Worm (Caenorhabditis elegans) whole organism, young adult: ENCODE data around the gene srh-220.
A peak's percentile ranks its signal among the peaks of the same experiment; 100 is the strongest.

ENCODE experiments used
- B0019.2 ChIP-seq: fragments of 200-800 bp; sonication (Bioruptor generic); conservative IDR thresholded peaks from 2 replicates; pipeline ENCODE4 v1.3.6; 2022; ENCODE audit warnings: missing genetic modification reagents, missing genetic modification characterization, missing compliant biosample characterization
- B0035.1 ChIP-seq: sonication (generic microtip); optimal IDR thresholded peaks from 2 replicates; lab custom pipeline; 2016; ENCODE audit warnings: missing genetic modification characterization, mild to moderate bottlenecking, missing compliant biosample characterization, missing genotype, missing genetic modification reagents
- B0261.1 ChIP-seq: sonication (generic microtip); optimal IDR thresholded peaks from 2 replicates; lab custom pipeline; 2016; ENCODE audit warnings: mild to moderate bottlenecking, missing genetic modification characterization, moderate library complexity, missing compliant biosample characterization
- B0336.3 ChIP-seq: fragments of 200-800 bp; sonication (Bioruptor generic); IDR thresholded peaks from 2 replicates; pipeline ENCODE4 v1.3.6; 2022; ENCODE audit warnings: missing genetic modification characterization, missing compliant biosample characterization
- F33H1.4 ChIP-seq: fragments of 200-800 bp; sonication (Bioruptor generic); IDR thresholded peaks from 2 replicates; pipeline ENCODE4 v1.3.6; 2022; ENCODE audit warnings: missing genetic modification reagents, missing genetic modification characterization, missing compliant biosample characterization
- F49E8.2 ChIP-seq: sonication (generic microtip); optimal IDR thresholded peaks from 3 replicates; lab custom pipeline; 2017; ENCODE audit warnings: missing genetic modification characterization, mild to moderate bottlenecking, missing compliant biosample characterization, antibody characterized with exemption, moderate library complexity; ENCODE audit not compliant: insufficient read depth
- F55B11.4 ChIP-seq: sonication (generic microtip); optimal IDR thresholded peaks from 2 replicates; lab custom pipeline; 2016; ENCODE audit warnings: missing compliant biosample characterization, missing genetic modification characterization, borderline replicate concordance; ENCODE audit not compliant: insufficient read depth
- Y53G8AR.9 ChIP-seq: fragments of 200-800 bp; sonication (Bioruptor generic); conservative IDR thresholded peaks from 2 replicates; pipeline ENCODE4 v1.3.6; 2022; ENCODE audit warnings: missing genetic modification reagents, missing genetic modification characterization, missing compliant biosample characterization
- Y56A3A.18 ChIP-seq: fragments of 200-800 bp; sonication (Bioruptor generic); IDR thresholded peaks from 2 replicates; pipeline ENCODE4 v1.3.6; 2022; ENCODE audit warnings: missing genetic modification reagents, missing genetic modification characterization, missing compliant biosample characterization
- Y67H2A.10 ChIP-seq: fragments of 200-800 bp; sonication (Bioruptor generic); conservative IDR thresholded peaks from 2 replicates; pipeline ENCODE4 v1.3.6; 2022; ENCODE audit warnings: missing genetic modification reagents, missing genetic modification characterization, missing compliant biosample characterization
- ZK185.1 ChIP-seq: sonication (generic microtip); optimal IDR thresholded peaks from 2 replicates; lab custom pipeline; 2016; ENCODE audit warnings: mild to moderate bottlenecking, missing genetic modification characterization, missing compliant biosample characterization; ENCODE audit not compliant: poor library complexity, severe bottlenecking
- ama-1 ChIP-seq, 3 experiments: fragments of 150-350 bp in 1 of 3; sonication (generic microtip) in 2 of 3; optimal IDR thresholded peaks; 2 replicates each; lab custom pipeline; 2014 to 2018; ENCODE audit warnings: missing biosample characterization in 2 of 3, missing genetic modification characterization in 2 of 3, missing genetic modification reagents in 2 of 3
- atf-7 ChIP-seq: sonication (generic microtip); optimal IDR thresholded peaks from 2 replicates; lab custom pipeline; 2017; ENCODE audit warnings: mild to moderate bottlenecking, missing genetic modification characterization, missing compliant biosample characterization
- cebp-1 ChIP-seq, 2 experiments: fragments of 200-800 bp in 1 of 2; sonication (Bioruptor generic) in 1 of 2; sonication (generic microtip) in 1 of 2; IDR thresholded peaks in 1 of 2; optimal IDR thresholded peaks in 1 of 2; 2 replicates each; pipeline versions ENCODE4 v1.3.6 to Lab custom; 2017 to 2022; ENCODE audit warnings: missing compliant biosample characterization in 2 of 2, missing genetic modification characterization in 2 of 2, mild to moderate bottlenecking in 1 of 2, missing genetic modification reagents in 1 of 2, moderate library complexity in 1 of 2
- ceh-27 ChIP-seq: fragments of 200-800 bp; sonication (Bioruptor generic); optimal IDR thresholded peaks from 2 replicates; lab custom pipeline; 2018; ENCODE audit warnings: mild to moderate bottlenecking, missing genetic modification characterization, moderate library complexity, missing compliant biosample characterization
- ceh-40 ChIP-seq: fragments of 200-800 bp; sonication (Bioruptor generic); IDR thresholded peaks from 2 replicates; pipeline ENCODE4 v1.3.6; 2022; ENCODE audit warnings: missing genetic modification characterization, missing compliant biosample characterization
- ceh-91 ChIP-seq: fragments of 200-800 bp; sonication (Bioruptor generic); IDR thresholded peaks from 2 replicates; pipeline ENCODE4 v1.3.6; 2022; ENCODE audit warnings: missing genetic modification reagents, missing genetic modification characterization, missing compliant biosample characterization
- dpff-1 ChIP-seq: sonication (generic microtip); optimal IDR thresholded peaks from 2 replicates; lab custom pipeline; 2017; ENCODE audit warnings: mild to moderate bottlenecking, missing genetic modification characterization, missing compliant biosample characterization
- dpl-1 ChIP-seq: fragments of 150-350 bp; optimal IDR thresholded peaks from 2 replicates; lab custom pipeline; 2014; ENCODE audit warnings: missing biosample characterization, missing genetic modification reagents, missing genetic modification characterization
- egl-18 ChIP-seq: fragments of 200-800 bp; sonication (Bioruptor generic); IDR thresholded peaks from 2 replicates; pipeline ENCODE4 v1.3.6; 2022; ENCODE audit warnings: missing genetic modification reagents, missing genetic modification characterization, missing compliant biosample characterization
- egl-44 ChIP-seq: fragments of 200-800 bp; sonication (Bioruptor generic); IDR thresholded peaks from 2 replicates; pipeline ENCODE4 v1.3.6; 2022; ENCODE audit warnings: missing genetic modification reagents, missing genetic modification characterization, missing compliant biosample characterization
- ekl-4 ChIP-seq: fragments of 200-800 bp; sonication (Bioruptor generic); IDR thresholded peaks from 2 replicates; pipeline ENCODE4 v1.3.6; 2022; ENCODE audit warnings: missing genetic modification reagents, missing genetic modification characterization, missing compliant biosample characterization
- fkh-3 ChIP-seq: sonication (generic microtip); optimal IDR thresholded peaks from 2 replicates; lab custom pipeline; 2016; ENCODE audit warnings: mild to moderate bottlenecking, missing genetic modification characterization, missing compliant biosample characterization
- gei-17 ChIP-seq: fragments of 200-800 bp; sonication (Bioruptor generic); optimal IDR thresholded peaks from 2 replicates; lab custom pipeline; 2018; ENCODE audit warnings: mild to moderate bottlenecking, missing genetic modification characterization, missing compliant biosample characterization
- him-1 ChIP-seq: sonication (generic microtip); optimal IDR thresholded peaks from 2 replicates; lab custom pipeline; 2016; ENCODE audit warnings: missing genotype, missing genetic modification reagents, missing genetic modification characterization, missing compliant biosample characterization
- hlh-26 ChIP-seq: fragments of 200-800 bp; sonication (Bioruptor generic); conservative IDR thresholded peaks from 2 replicates; pipeline ENCODE4 v1.3.6; 2022; ENCODE audit warnings: missing genetic modification reagents, missing genetic modification characterization, missing compliant biosample characterization
- lin-26 ChIP-seq: fragments of 200-800 bp; sonication (Bioruptor generic); IDR thresholded peaks from 2 replicates; pipeline ENCODE4 v1.3.6; 2022; ENCODE audit warnings: missing genetic modification reagents, missing genetic modification characterization, missing compliant biosample characterization
- mcd-1 ChIP-seq: fragments of 200-800 bp; sonication (Bioruptor generic); IDR thresholded peaks from 2 replicates; pipeline ENCODE4 v1.3.6; 2022; ENCODE audit warnings: missing genetic modification reagents, missing genetic modification characterization, missing compliant biosample characterization
- nfyb-1 ChIP-seq: fragments of 200-800 bp; sonication (Bioruptor generic); IDR thresholded peaks from 2 replicates; pipeline ENCODE4 v1.3.6; 2022; ENCODE audit warnings: missing genetic modification reagents, missing genetic modification characterization, missing compliant biosample characterization
- nhr-27 ChIP-seq: fragments of 200-800 bp; sonication (Bioruptor generic); optimal IDR thresholded peaks from 2 replicates; lab custom pipeline; 2018; ENCODE audit warnings: mild to moderate bottlenecking, missing genetic modification characterization, moderate library complexity, missing compliant biosample characterization
- nhr-80 ChIP-seq: sonication (generic microtip); optimal IDR thresholded peaks from 2 replicates; lab custom pipeline; 2016; ENCODE audit warnings: missing genetic modification characterization, missing compliant biosample characterization
- pha-4 ChIP-seq: fragments of 150-350 bp; sonication (generic microtip); optimal IDR thresholded peaks from 2 replicates; lab custom pipeline; 2014; ENCODE audit warnings: missing biosample characterization, missing genetic modification reagents, missing genetic modification characterization
- sea-2 ChIP-seq: fragments of 200-800 bp; sonication (Bioruptor generic); IDR thresholded peaks from 2 replicates; pipeline ENCODE4 v1.3.6; 2022; ENCODE audit warnings: missing genetic modification characterization, missing compliant biosample characterization
- snpc-1.3 ChIP-seq: sonication (generic microtip); optimal IDR thresholded peaks from 2 replicates; lab custom pipeline; 2017; ENCODE audit warnings: missing genetic modification characterization, mild to moderate bottlenecking, missing compliant biosample characterization, antibody characterized with exemption, moderate library complexity, missing genotype, missing genetic modification reagents; ENCODE audit not compliant: insufficient read depth
- snpc-3.4 ChIP-seq: sonication (generic microtip); optimal IDR thresholded peaks from 2 replicates; lab custom pipeline; 2017; ENCODE audit warnings: missing genetic modification characterization, mild to moderate bottlenecking, missing compliant biosample characterization, antibody characterized with exemption, moderate library complexity, missing genotype, missing genetic modification reagents
- unc-62 ChIP-seq: fragments of 150-350 bp; optimal IDR thresholded peaks from 2 replicates; lab custom pipeline; 2014; ENCODE audit warnings: missing biosample characterization, missing genetic modification reagents, missing genetic modification characterization
- zfh-2 ChIP-seq: fragments of 200-800 bp; sonication (Bioruptor generic); conservative IDR thresholded peaks from 2 replicates; pipeline ENCODE4 v1.3.6; 2022; ENCODE audit warnings: missing genetic modification reagents, missing genetic modification characterization, missing compliant biosample characterization
- ztf-22 ChIP-seq: fragments of 200-800 bp; sonication (Bioruptor generic); optimal IDR thresholded peaks from 2 replicates; lab custom pipeline; 2018; ENCODE audit warnings: mild to moderate bottlenecking, missing genetic modification characterization, moderate library complexity, missing compliant biosample characterization
- ztf-3 ChIP-seq: fragments of 200-800 bp; sonication (Bioruptor generic); optimal IDR thresholded peaks from 2 replicates; lab custom pipeline; 2018; ENCODE audit warnings: mild to moderate bottlenecking, missing genetic modification characterization, missing compliant biosample characterization

Gene srh-220

DNA sequence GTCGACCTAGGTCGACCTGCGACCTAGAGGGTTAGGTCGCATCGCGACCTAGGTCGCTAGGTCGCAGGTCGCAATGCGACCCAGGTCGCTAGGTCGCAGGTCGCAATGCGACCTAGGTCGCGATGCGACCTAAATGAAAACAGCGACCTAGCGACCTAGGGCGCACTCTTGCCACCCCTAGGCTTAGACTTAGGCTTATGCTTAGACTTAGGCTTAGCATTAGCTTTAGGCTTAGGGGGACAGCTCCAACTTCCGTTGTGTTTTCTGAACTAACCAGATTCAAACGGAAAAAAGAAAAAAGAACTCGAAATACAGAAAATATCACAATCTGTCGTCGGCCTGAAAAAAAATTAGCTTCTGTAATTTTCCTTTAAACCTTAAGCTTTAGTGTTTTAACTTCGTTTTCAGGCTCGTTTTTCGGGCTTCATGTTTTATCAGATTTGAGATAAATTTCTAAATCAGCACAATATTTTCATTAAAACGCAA is 36.6 kb upstream of the srh-220 start (continued):
- TF ChIP-seq B0035.1 (no peak), egl-18 (GFP tag; lab: Robert Waterston, UW) (no peak), pha-4 (tag; lab: Kevin White, UChicago) (no peak), ekl-4 (GFP tag; lab: Robert Waterston, UW) (0 out of 2 replicates have a peak, but pooled peaks have one; percentile 24), Y53G8AR.9 (GFP tag; lab: Robert Waterston, UW) (peak; percentile 73), ceh-91 (GFP tag; lab: Robert Waterston, UW) (no peak), Y67H2A.10 (no peak), mcd-1 (GFP tag; lab: Robert Waterston, UW) (peak; percentile 45), B0019.2 (no peak), nfyb-1 (GFP tag; lab: Robert Waterston, UW) (0 out of 2 replicates have a peak, but pooled peaks have one; percentile 46), nhr-80 (tag; lab: Kevin White, UChicago) (no peak), F49E8.2 (tag; lab: Kevin White, UChicago) (no peak), hlh-26 (GFP tag; lab: Robert Waterston, UW) (no peak), ama-1 (optimal IDR thresholded peaks at IDR 0.05; lab: Kevin White, UChicago) (no peak), ama-1 (GFP tag; optimal IDR thresholded peaks at IDR 0.05; lab: Kevin White, UChicago) (peak in 1 of 2 experiments; percentile 63), nhr-27 (no peak), ztf-22 (GFP tag; lab: Kevin White, UChicago) (no peak), ceh-27 (GFP tag; lab: Kevin White, UChicago) (no peak), Y56A3A.18 (0 out of 2 replicates have a peak, but pooled peaks have one; percentile 73), F33H1.4 (GFP tag; lab: Robert Waterston, UW) (no peak), him-1 (tag; lab: Kevin White, UChicago) (no peak)

DNA sequence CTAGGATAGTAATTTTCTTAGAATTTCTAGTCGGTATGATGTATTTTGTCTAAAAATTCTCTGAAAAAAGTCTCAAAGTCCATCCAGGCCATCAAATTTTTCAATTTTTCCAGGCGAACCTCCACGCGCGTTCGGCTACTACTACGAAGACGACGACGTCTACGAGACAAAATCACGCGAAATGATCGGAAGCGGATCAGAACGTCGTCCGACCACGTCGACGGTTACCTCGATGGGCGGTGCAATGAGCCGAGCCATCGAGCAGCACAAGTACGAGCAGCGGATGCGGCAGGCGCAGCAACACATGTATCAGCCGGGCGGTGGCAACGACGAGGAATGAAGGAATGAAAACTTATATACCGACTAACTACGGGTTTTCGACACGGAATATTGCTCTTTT is 35.8 kb upstream of the srh-220 start:
- 0 out of 2 replicates have a peak, but pooled peaks have one; percentile 6 for TF ChIP-seq egl-18 (GFP tag; lab: Robert Waterston, UW)
- TF ChIP-seq lin-26 (GFP tag; lab: Robert Waterston, UW) = no peak
- TF ChIP-seq mcd-1 (GFP tag; lab: Robert Waterston, UW) = 0 out of 2 replicates have a peak, but pooled peaks have one; percentile 7
- peak; percentile 62 for TF ChIP-seq zfh-2 (GFP tag; lab: Robert Waterston, UW)

DNA sequence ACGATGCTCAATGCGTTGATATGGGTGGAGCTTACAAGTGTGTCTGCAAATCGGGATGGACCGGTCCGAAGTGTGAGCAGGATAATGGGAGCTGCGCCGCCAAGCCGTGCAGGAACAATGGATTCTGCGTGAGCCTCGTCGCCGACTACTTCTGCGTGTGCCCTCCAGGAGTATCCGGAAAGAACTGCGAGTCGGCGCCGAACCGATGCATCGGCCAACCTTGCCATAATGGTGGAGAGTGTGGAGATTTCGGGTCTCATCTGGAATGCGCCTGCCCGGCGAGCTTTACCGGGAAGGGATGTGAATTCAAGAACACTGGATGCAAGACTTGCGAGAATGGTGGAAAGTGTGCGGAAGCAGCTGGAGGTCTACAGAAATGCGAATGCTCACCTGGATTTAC is 32.1 kb upstream of the srh-220 start:
- TF ChIP-seq B0261.1 (tag; lab: Kevin White, UChicago) = no peak
- TF ChIP-seq ceh-40 (GFP tag; lab: Robert Waterston, UW) = no peak
- TF ChIP-seq B0035.1 = no peak
- TF ChIP-seq gei-17 (GFP tag; lab: Kevin White, UChicago) = no peak
- peak; percentile 75 for TF ChIP-seq zfh-2 (GFP tag; lab: Robert Waterston, UW)
- TF ChIP-seq, all 124 proteins: peak for 1

DNA sequence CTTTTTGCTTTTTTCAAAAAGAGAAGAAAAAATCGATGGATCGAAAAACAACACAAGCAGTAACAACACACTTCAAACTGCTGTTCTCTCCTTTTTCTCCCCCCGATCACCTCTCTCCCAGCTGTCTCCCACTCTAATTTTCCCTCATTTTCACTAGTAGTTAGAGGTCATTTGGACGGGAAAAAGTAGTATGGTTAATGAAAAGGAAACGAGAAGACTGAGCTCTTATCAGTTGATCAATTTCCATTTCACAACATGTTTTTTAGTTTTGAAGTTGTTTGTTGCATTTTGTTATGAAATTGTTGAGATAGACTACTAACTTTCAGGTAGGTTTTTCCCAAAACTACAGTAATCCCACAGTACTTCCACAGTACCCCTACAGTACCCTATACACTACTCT is 30.6 kb upstream of the srh-220 start:
- TF ChIP-seq snpc-1.3 (no peak), nhr-80 (tag; lab: Kevin White, UChicago) (peak; percentile 12), egl-44 (GFP tag; lab: Robert Waterston, UW) (no peak), dpl-1 (GFP tag; lab: Kevin White, UChicago) (no peak), cebp-1 (GFP tag; IDR thresholded peaks at IDR 0.05; lab: Robert Waterston, UW) (peak; percentile 29; the same call in 1 of the 2 replicates), cebp-1 (tag; optimal IDR thresholded peaks at IDR 0.05; lab: Kevin White, UChicago) (peak; percentile 54)

DNA sequence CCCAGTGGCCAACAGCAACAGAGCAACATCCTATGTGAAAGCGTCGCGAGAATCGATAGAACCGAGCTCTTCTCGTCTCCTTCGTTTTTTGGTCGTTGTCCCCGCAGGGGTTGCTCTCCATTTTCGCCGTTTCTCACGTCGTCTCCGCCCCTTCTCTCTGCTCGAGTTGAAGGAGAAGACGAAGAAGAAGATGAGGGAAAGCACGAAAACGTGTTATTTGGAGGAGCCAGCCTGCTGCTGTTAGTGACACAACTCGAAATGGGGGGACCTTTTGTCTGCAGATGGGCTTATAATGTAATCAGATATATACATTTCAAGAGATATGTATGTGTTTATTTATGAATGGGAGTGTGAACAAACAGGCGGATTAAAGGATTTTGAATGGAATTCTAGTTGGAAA is 29.9 kb upstream of the srh-220 start, which contains the start of gene W02C12.2:
Gene W02C12.2, minus strand, starts transcription at position 277 of the 400 bp plus-strand sequence.
- TF ChIP-seq atf-7 (tag; lab: Kevin White, UChicago) (no peak), fkh-3 (tag; lab: Kevin White, UChicago) (no peak), zfh-2 (GFP tag; lab: Robert Waterston, UW) (peak; percentile 53; the same call in 1 of the 2 replicates), dpl-1 (GFP tag; lab: Kevin White, UChicago) (no peak), B0019.2 (no peak), F55B11.4 (tag; lab: Kevin White, UChicago) (no peak), unc-62 (GFP tag; lab: Kevin White, UChicago) (no peak), sea-2 (GFP tag; lab: Robert Waterston, UW) (no peak), nfyb-1 (GFP tag; lab: Robert Waterston, UW) (no peak), ZK185.1 (tag; lab: Kevin White, UChicago) (no peak), ceh-27 (GFP tag; lab: Kevin White, UChicago) (peak; percentile 30), ztf-3 (GFP tag; lab: Kevin White, UChicago) (no peak), B0336.3 (GFP tag; lab: Robert Waterston, UW) (no peak), nhr-27 (no peak), dpff-1 (tag; lab: Kevin White, UChicago) (no peak), snpc-3.4 (tag; lab: Kevin White, UChicago) (no peak)
